Worm (Caenorhabditis elegans): ENCODE results near the gene dop-5.

ce11 chrV:11385060-11385459 lies 19.0 kb upstream of the dop-5 start, which contains the start of gene col-154:
- TF ChIP-seq med-1 (GFP tag; optimal IDR thresholded peaks at IDR 0.05; ENCODE audit: insufficient read depth) (no peak), T22C8.4 (GFP tag; IDR thresholded peaks at IDR 0.05) (no peak), ref-1 (GFP tag; conservative IDR thresholded peaks at IDR 0.05) (no peak)
